Fruit fly (Drosophila melanogaster): ENCODE measurements around the gene slow.

The slow gene

dm6 chr3L:4362937-4363336 is 21.3 kb upstream of the slow start:
- TF ChIP-seq CG8478 (optimal IDR thresholded peaks at IDR 0.05) (no peak), CTCF (optimal IDR thresholded peaks at IDR 0.05) (no peak)

dm6 chr3L:4363484-4363883 is 20.8 kb upstream of the slow start:
- TF ChIP-seq CG8478 (optimal IDR thresholded peaks at IDR 0.05) (no peak), CTCF (optimal IDR thresholded peaks at IDR 0.05) (no peak)

DNA sequence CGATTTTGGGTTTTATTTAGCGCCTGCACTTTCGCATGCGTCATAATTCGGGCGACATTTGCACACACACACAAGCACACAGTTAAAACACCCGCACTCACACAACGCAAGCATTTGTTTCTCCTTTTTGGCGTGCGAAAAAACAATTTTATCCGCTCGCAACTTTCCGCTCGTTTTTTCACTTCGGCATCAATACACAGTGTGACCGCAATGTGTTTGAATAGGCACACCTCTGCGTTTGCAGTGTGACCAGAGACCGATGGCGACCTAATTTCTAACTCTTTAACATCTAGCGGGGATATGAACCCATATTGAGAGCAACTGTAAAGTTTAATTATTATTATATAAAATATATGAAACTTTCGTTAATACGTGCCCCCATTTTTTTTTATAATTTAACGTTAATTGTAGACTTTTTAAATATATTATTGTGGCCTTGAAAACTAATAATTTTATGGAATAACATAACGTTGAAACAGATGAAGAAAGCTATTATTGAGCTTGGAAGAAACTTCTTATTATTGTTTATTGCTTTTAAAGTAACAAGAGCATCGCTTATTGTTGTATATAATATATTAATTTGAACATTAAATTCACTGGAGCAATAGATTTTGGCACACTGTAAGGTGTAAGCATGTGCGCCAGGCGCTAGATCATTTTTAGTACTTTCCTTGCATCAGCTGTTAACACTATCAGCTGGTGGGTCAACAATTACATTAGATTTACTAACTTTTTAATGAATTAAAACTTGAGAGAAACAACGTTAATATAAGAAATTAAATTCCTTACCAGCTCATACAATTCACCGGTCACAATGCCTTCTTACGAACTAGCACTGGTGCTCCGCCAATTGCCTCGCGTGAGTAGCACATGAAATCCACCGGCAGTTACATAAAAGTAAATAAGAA is 20.1 kb upstream of the slow start, which contains the start of the genes Cip4 and mRpS6:
Gene Cip4 (minus strand): TSS at position 216 of the 908 bp plus-strand sequence.
Gene mRpS6 (plus strand): TSS at position 664 of the 908 bp plus-strand sequence.
- peak in 1 of 2 experiments; percentile 19 for TF ChIP-seq CTCF (optimal IDR thresholded peaks at IDR 0.05)
- TF ChIP-seq CG8478 (optimal IDR thresholded peaks at IDR 0.05), result no peak

DNA sequence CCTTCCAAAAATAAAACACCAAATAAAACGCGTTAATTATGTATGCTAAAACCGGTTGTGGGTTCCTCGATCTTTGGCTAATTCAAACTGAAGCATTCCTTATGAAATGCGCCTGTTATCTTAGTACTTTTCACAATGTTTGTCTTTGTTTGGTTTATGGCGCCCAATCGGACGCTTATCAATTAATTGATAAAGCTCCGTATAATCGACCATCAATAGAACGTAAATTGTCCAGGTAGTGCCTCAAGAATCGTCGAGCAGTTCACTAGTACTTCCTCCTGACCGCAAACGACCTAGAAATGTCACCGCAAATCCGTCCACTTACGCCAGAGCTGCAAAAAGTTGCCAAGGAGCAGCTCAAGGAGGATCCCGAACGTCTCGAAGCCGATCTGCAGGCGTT is 19.0 kb upstream of the slow start, which contains the start of gene CG33514:
Gene CG33514 (plus strand): TSS at position 238 of the 400 bp plus-strand sequence.
- no peak for TF ChIP-seq CG8478 (optimal IDR thresholded peaks at IDR 0.05)
- TF ChIP-seq CTCF (optimal IDR thresholded peaks at IDR 0.05), result no peak

dm6 chr3L:4367339-4367738 is 16.9 kb upstream of the slow start, which contains the start of gene CG11342:
TSS of gene CG11342 (minus strand) at chr3L:4367458.
- TF ChIP-seq CG8478 (optimal IDR thresholded peaks at IDR 0.05) (no peak), CTCF (optimal IDR thresholded peaks at IDR 0.05) (no peak)

- TF ChIP-seq CG8478 (optimal IDR thresholded peaks at IDR 0.05), result no peak
Observed at dm6 chr3L:4371978-4372377, 12.3 kb upstream of the slow start.

- TF ChIP-seq CG8478 (optimal IDR thresholded peaks at IDR 0.05) (no peak), CTCF (optimal IDR thresholded peaks at IDR 0.05) (no peak)
Observed at dm6 chr3L:4375675-4376366, 8.4 kb upstream of the slow start.

- TF ChIP-seq CTCF (optimal IDR thresholded peaks at IDR 0.05) (no peak), CG8478 (optimal IDR thresholded peaks at IDR 0.05) (no peak)
Observed at dm6 chr3L:4377496-4377895, 6.7 kb upstream of the slow start.

DNA sequence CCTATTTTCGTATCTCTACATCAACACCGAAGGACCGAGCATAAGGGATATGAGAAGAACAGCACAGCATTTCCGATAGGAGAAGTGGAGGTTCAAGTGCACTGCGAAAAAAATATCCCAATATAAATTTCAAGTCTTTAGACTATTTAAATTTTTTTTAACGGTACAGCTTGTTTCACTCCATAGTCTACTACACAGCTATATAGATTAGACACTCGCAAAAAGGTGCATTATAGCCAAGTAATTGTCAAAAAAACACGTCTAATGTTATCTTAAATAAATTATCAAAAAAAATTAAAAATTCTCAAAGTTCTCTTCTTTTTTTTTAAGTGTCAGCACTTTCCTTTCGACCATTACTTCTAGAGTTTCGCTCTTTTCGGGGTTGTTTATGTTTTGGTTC is 5.3 kb upstream of the slow start:
- TF ChIP-seq CG8478 (optimal IDR thresholded peaks at IDR 0.05), result no peak
- TF ChIP-seq CTCF (optimal IDR thresholded peaks at IDR 0.05), result no peak

DNA sequence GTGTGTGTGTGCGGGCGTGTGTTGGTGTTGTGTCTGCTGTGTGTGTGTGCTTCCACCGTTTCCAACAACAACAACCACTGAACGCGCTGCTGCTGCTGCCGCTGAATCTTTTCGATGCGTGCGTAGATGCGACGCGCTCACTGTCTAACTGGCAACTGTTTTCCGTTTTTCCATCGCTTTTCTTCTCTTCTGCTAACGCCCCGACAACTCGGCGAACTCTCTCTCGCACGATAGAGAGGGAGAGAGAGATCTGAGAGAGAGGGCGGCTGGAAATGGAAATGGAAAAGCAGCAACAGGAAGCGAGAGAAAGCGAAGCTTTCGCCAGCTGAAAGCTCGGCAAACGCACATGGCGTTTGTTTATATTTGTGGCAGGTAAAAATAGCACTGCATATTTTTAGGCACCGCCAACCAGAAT is 4.0 kb upstream of the slow start, which contains the start of gene DopEcR:
Gene DopEcR (minus strand): TSS at position 157 of the 415 bp plus-strand sequence.
- TF ChIP-seq CG8478 (optimal IDR thresholded peaks at IDR 0.05), result no peak
- TF ChIP-seq CTCF (optimal IDR thresholded peaks at IDR 0.05), result no peak

DNA sequence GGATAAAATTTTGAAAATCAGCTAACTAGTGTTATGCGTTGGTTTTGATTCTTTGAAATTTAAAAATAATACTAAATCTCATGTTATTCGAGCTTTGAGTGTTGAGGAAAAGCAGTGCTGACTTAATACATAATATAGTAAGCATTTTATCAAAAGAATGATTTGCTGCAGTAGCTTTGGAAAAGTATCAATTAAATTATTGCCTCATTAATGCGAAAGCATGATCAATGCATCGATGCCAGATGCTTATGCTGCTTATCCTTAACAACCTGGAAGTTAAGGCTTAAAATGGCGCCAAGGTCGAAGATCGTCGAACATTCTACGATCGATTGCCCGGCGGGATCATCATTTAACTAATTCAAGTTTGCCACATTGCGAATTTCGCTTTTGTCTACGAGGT is 2.7 kb upstream of the slow start, which contains the start of gene CG32240:
Gene CG32240 (minus strand): TSS at position 101 of the 400 bp plus-strand sequence.
- TF ChIP-seq CG8478 (optimal IDR thresholded peaks at IDR 0.05) (no peak), CTCF (optimal IDR thresholded peaks at IDR 0.05) (no peak)

DNA sequence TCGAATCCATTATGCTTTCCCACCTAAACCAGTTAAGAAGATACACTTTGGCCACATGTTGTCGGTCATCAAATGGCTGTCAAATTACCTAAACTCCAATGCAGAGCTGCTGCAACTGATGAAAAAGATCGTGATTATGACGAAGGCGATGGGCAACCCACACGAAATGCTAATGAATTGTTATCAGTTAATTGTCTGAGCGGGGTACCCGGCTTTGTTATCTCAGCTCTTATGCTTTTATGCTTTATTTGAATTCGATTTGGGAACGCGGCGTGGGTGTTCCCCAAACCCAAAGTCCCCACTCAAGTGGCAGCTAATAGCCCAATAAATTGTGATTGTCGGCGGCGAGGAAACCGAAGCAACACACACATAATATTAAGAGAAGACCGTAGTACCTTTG is 1.7 kb upstream of the slow start:
- no peak for TF ChIP-seq CTCF (optimal IDR thresholded peaks at IDR 0.05)
- no peak for TF ChIP-seq CG8478 (optimal IDR thresholded peaks at IDR 0.05)

DNA sequence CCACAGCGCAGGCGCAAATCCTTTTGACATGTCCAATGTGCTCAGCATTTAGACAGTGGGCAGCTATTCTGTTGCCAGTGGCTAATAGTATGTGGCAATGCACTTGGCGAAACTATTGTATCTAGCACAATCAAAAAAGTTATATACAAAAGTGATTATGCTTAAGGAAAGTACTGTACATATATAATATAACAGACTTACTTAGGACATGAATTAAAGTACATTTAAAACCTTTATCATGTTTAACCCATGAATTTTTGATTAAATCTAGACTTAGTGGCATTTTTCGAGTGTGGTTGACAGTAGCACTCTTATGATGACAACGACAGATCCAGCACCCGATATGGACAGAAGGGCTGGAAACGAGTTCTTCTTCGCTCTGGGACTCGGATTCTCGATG is 1.1 kb upstream of the slow start:
- no peak for TF ChIP-seq CTCF (optimal IDR thresholded peaks at IDR 0.05)
- no peak for TF ChIP-seq CG8478 (optimal IDR thresholded peaks at IDR 0.05)

DNA sequence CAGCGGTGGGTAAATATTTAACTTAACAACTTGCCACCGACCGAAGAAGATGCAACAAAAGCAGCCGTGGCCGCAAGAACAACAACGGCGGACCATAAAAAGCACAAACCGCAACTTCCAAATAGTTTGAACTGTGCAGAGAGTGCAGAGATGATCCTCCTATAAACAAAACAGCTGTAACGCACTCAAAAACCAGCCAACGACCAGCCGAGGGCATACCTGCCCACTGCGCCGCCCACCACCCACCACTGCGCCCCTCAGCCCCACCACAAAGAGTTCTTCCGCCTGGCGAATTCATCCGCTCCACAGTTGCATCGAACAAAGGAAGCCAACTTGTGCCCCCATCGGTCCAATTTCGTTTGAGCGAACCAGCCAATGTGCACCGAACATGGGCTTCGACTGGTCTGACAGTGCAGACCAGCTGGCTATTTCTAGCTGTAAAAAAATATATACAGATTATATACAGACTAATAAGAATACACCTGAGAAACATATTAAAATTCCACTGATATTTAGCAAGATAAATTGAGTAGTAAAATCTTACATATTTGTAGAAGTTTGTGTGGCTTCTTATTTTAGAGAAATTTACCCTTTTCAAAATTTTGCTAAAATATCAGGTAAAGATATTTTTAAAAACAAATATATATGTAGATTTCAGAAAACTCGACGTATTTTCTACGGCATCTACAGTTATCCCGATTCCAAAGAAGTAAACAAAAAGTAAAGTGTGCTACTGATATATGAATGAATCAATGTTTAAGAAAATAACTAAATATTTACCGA is 508 bp upstream of the slow start:
- TF ChIP-seq CG8478 (optimal IDR thresholded peaks at IDR 0.05), result no peak
- TF ChIP-seq CTCF (optimal IDR thresholded peaks at IDR 0.05), result no peak

- TF ChIP-seq CG8478 (optimal IDR thresholded peaks at IDR 0.05), result no peak
Observed at dm6 chr3L:4388215-4388614, 4.0 kb downstream of the slow start.
